Worm (Caenorhabditis elegans) whole organism, midembryonic: ENCODE data around the gene sri-1.

ENCODE experiments used
- T22C8.4 ChIP-seq: fragments of 200-800 bp; sonication (Bioruptor generic); IDR thresholded peaks from 2 replicates; pipeline ENCODE4 v1.3.6; 2022; ENCODE audit warnings: missing genetic modification characterization, missing compliant biosample characterization
- cog-1 ChIP-seq: sonication (generic microtip); optimal IDR thresholded peaks from 2 replicates; lab custom pipeline; 2016; ENCODE audit warnings: missing genetic modification characterization, missing compliant biosample characterization
- flt-1 ChIP-seq: fragments of 200-800 bp; sonication (Bioruptor generic); IDR thresholded peaks from 2 replicates; pipeline ENCODE4 v1.3.6; 2022; ENCODE audit warnings: missing genetic modification characterization, missing compliant biosample characterization
- klf-2 ChIP-seq: fragments of 200-800 bp; sonication (Bioruptor generic); conservative IDR thresholded peaks from 2 replicates; pipeline ENCODE4 v1.3.6; 2022; ENCODE audit warnings: missing genetic modification reagents, missing genetic modification characterization, missing compliant biosample characterization
- med-1 ChIP-seq: sonication (generic microtip); optimal IDR thresholded peaks from 2 replicates; lab custom pipeline; 2017; ENCODE audit warnings: missing genetic modification characterization, mild to moderate bottlenecking, missing compliant biosample characterization, antibody characterized with exemption, missing genetic modification reagents; ENCODE audit not compliant: insufficient read depth
- ref-1 ChIP-seq: fragments of 200-800 bp; sonication (Bioruptor generic); conservative IDR thresholded peaks from 2 replicates; pipeline ENCODE4 v1.3.6; 2022; ENCODE audit warnings: missing genetic modification reagents, missing genetic modification characterization, missing compliant biosample characterization
- tab-1 ChIP-seq: fragments of 200-800 bp; sonication (Bioruptor generic); IDR thresholded peaks from 2 replicates; pipeline ENCODE4 v1.3.6; 2022; ENCODE audit warnings: missing genetic modification characterization, missing compliant biosample characterization
- ztf-23 ChIP-seq: fragments of 200-800 bp; sonication (Bioruptor generic); IDR thresholded peaks from 2 replicates; pipeline ENCODE4 v1.3.6; 2022; ENCODE audit warnings: missing genetic modification reagents, missing genetic modification characterization, missing compliant biosample characterization
- ztf-29 ChIP-seq: fragments of 200-800 bp; sonication (Bioruptor generic); IDR thresholded peaks from 2 replicates; pipeline ENCODE4 v1.3.6; 2022; ENCODE audit warnings: missing genetic modification reagents, missing genetic modification characterization, missing compliant biosample characterization

Gene sri-1

ce11 chrV:15928325-15928724 lies 39.1 kb downstream of the sri-1 start, which contains the start of gene pzf-1:
TSS of gene pzf-1 (minus strand) at chrV:15928425.
- TF ChIP-seq cog-1 (no peak), T22C8.4 (GFP tag; lab: Robert Waterston, UW) (no peak), tab-1 (GFP tag; lab: Robert Waterston, UW) (no peak)

DNA sequence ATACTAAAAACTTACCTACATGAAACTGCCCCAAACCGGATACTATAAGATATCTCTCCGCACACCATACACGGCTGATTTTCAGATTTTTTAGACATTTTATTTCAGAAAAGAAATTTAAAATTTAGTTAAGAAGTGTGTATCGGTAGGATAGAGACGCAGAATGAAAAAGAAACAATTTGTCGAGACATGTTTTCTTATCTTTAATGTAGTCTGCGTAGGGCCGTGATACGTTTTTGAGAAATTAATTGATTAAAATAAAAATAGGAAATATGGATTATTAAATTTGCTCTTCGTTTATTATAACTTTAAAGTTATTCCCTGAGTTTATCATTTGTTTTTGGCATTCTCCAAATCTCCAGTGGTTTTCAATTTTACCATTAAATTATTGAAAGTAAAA lies 43.1 kb downstream of the sri-1 start, which contains the start of gene nhr-108:
Gene nhr-108 (minus strand): TSS at position 166 of the 400 bp plus-strand sequence.
- no peak for TF ChIP-seq ztf-29 (GFP tag; lab: Robert Waterston, UW)
- TF ChIP-seq T22C8.4 (GFP tag; lab: Robert Waterston, UW), result no peak
- no peak for TF ChIP-seq klf-2
- TF ChIP-seq ztf-23 (GFP tag; lab: Robert Waterston, UW), result no peak
- no peak for TF ChIP-seq flt-1 (GFP tag; lab: Robert Waterston, UW)
- no peak for TF ChIP-seq ref-1 (GFP tag; lab: Robert Waterston, UW)
- TF ChIP-seq tab-1 (GFP tag; lab: Robert Waterston, UW), result no peak
- TF ChIP-seq cog-1, result no peak
- TF ChIP-seq med-1 (GFP tag; lab: Kevin White, UChicago), result no peak

ce11 chrV:15922979-15923378 lies 44.5 kb downstream of the sri-1 start, which contains the start of gene F35E8.13:
TSS of gene F35E8.13 (plus strand) at chrV:15923279.
- TF ChIP-seq ztf-29 (GFP tag; lab: Robert Waterston, UW) (no peak), flt-1 (GFP tag; lab: Robert Waterston, UW) (no peak), klf-2 (no peak), ref-1 (GFP tag; lab: Robert Waterston, UW) (no peak), cog-1 (no peak), tab-1 (GFP tag; lab: Robert Waterston, UW) (no peak), med-1 (GFP tag; lab: Kevin White, UChicago) (no peak), T22C8.4 (GFP tag; lab: Robert Waterston, UW) (no peak), ztf-23 (GFP tag; lab: Robert Waterston, UW) (no peak)

ce11 chrV:15921102-15921501 lies 46.3 kb downstream of the sri-1 start, which contains the start of gene cdr-1:
TSS of gene cdr-1 (plus strand) at chrV:15921309.
- TF ChIP-seq klf-2, result no peak
- TF ChIP-seq ztf-23 (GFP tag; lab: Robert Waterston, UW), result no peak
- TF ChIP-seq med-1 (GFP tag; lab: Kevin White, UChicago), result no peak
- TF ChIP-seq ztf-29 (GFP tag; lab: Robert Waterston, UW), result no peak
- no peak for TF ChIP-seq tab-1 (GFP tag; lab: Robert Waterston, UW)
- no peak for TF ChIP-seq ref-1 (GFP tag; lab: Robert Waterston, UW)
- no peak for TF ChIP-seq flt-1 (GFP tag; lab: Robert Waterston, UW)
- TF ChIP-seq T22C8.4 (GFP tag; lab: Robert Waterston, UW), result no peak
- no peak for TF ChIP-seq cog-1

- TF ChIP-seq T22C8.4 (GFP tag; lab: Robert Waterston, UW) (no peak), tab-1 (GFP tag; lab: Robert Waterston, UW) (no peak), ref-1 (GFP tag; lab: Robert Waterston, UW) (no peak), ztf-23 (GFP tag; lab: Robert Waterston, UW) (no peak), flt-1 (GFP tag; lab: Robert Waterston, UW) (no peak), cog-1 (no peak)
These were observed 47.2 kb downstream of the sri-1 start, which contains the start of gene F35E8.10 for ce11 chrV:15920273-15920672. TSS of gene F35E8.10 (minus strand) at chrV:15920373.

DNA sequence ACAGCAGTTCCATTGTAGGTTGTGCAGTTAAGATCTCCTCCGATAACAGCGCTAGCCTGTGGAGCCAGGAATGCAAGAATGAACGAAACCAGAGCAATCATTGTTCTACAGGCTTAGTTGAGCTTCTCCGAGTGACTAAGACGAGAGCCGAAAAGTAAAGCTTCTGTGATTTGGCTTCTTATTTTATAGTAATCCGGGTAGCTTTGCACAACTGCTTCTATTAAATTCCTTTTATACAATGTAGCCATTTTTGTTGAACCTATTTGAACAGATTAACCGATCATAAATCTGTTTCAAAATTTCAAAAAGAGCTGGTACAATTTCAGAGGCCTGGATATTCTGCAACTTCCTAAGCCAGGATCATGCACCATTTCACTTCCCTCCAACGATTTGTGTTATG lies 50.0 kb downstream of the sri-1 start, which contains the start of gene F35E8.9:
Gene F35E8.9 (minus strand): TSS at position 101 of the 400 bp plus-strand sequence.
- no peak for TF ChIP-seq tab-1 (GFP tag; lab: Robert Waterston, UW)
- TF ChIP-seq ztf-23 (GFP tag; lab: Robert Waterston, UW), result no peak
- TF ChIP-seq T22C8.4 (GFP tag; lab: Robert Waterston, UW), result no peak
- no peak for TF ChIP-seq flt-1 (GFP tag; lab: Robert Waterston, UW)
- TF ChIP-seq cog-1, result no peak
- TF ChIP-seq klf-2, result no peak
- TF ChIP-seq ref-1 (GFP tag; lab: Robert Waterston, UW), result no peak
- TF ChIP-seq ztf-29 (GFP tag; lab: Robert Waterston, UW), result no peak
- no peak for TF ChIP-seq med-1 (GFP tag; lab: Kevin White, UChicago)
